Fruit fly (Drosophila melanogaster): ENCODE measurements around the gene CG33648.

- TF ChIP-seq CTCF (optimal IDR thresholded peaks at IDR 0.05), result no peak
- TF ChIP-seq CG8478 (optimal IDR thresholded peaks at IDR 0.05), result no peak
Observed at dm6 chr2L:14486066-14486753, 37.9 kb upstream of the CG33648 start.

All from S2 (cell line).